Worm (Caenorhabditis elegans) whole organism, L2 larva: ENCODE data around the gene F43C11.1.
A peak's percentile ranks its signal among the peaks of the same experiment; 100 is the strongest.

Source experiments
- C34F6.9 ChIP-seq: fragments of 150-350 bp; optimal IDR thresholded peaks from 2 replicates; lab custom pipeline; 2014; ENCODE audit warnings: missing biosample characterization, missing genetic modification characterization
- F13H6.1 ChIP-seq: sonication (generic microtip); optimal IDR thresholded peaks from 2 replicates; lab custom pipeline; 2016; ENCODE audit warnings: missing genetic modification characterization, missing compliant biosample characterization
- R02D3.7 ChIP-seq: fragments of 150-350 bp; optimal IDR thresholded peaks from 2 replicates; lab custom pipeline; 2014; ENCODE audit warnings: missing biosample characterization, missing genetic modification characterization
- ZK546.5 ChIP-seq: sonication (generic microtip); optimal IDR thresholded peaks from 2 replicates; lab custom pipeline; 2017; ENCODE audit warnings: missing biosample characterization, missing genetic modification characterization
- alr-1 ChIP-seq: fragments of 150-350 bp; optimal IDR thresholded peaks from 2 replicates; lab custom pipeline; 2014; ENCODE audit warnings: missing biosample characterization, missing genetic modification characterization
- ceh-16 ChIP-seq: fragments of 150-350 bp; optimal IDR thresholded peaks from 2 replicates; lab custom pipeline; 2014; ENCODE audit warnings: missing biosample characterization, missing genetic modification characterization
- crh-2 ChIP-seq: sonication (generic microtip); optimal IDR thresholded peaks from 2 replicates; lab custom pipeline; 2017; ENCODE audit warnings: missing biosample characterization, missing genetic modification characterization
- dmd-4 ChIP-seq: sonication (generic microtip); optimal IDR thresholded peaks from 2 replicates; lab custom pipeline; 2017; ENCODE audit warnings: missing biosample characterization, missing genetic modification characterization
- egl-27 ChIP-seq: sonication (generic microtip); optimal IDR thresholded peaks from 3 replicates; lab custom pipeline; 2017; ENCODE audit warnings: missing biosample characterization, missing genetic modification reagents, missing genetic modification characterization
- elt-1 ChIP-seq: fragments of 150-350 bp; optimal IDR thresholded peaks from 2 replicates; lab custom pipeline; 2014; ENCODE audit warnings: missing biosample characterization, missing genetic modification characterization
- elt-3 ChIP-seq: sonication (generic microtip); optimal IDR thresholded peaks from 2 replicates; lab custom pipeline; 2017; ENCODE audit warnings: missing biosample characterization, missing genetic modification characterization
- fos-1 ChIP-seq: fragments of 150-350 bp; optimal IDR thresholded peaks from 2 replicates; lab custom pipeline; 2014; ENCODE audit warnings: missing biosample characterization, missing genetic modification characterization
- gmeb-1 ChIP-seq: fragments of 150-350 bp; optimal IDR thresholded peaks from 2 replicates; lab custom pipeline; 2014; ENCODE audit warnings: missing biosample characterization, missing genetic modification characterization
- lin-11 ChIP-seq: fragments of 150-350 bp; sonication (generic microtip); optimal IDR thresholded peaks from 2 replicates; lab custom pipeline; 2014; ENCODE audit warnings: missing biosample characterization, missing genetic modification characterization, inconsistent platforms, mixed read lengths
- lin-13 ChIP-seq: fragments of 150-350 bp; optimal IDR thresholded peaks from 2 replicates; lab custom pipeline; 2014; ENCODE audit warnings: missing biosample characterization, missing genetic modification reagents, missing genetic modification characterization
- lsy-2 ChIP-seq, 2 experiments: fragments of 150-350 bp in 1 of 2; sonication (generic microtip) in 1 of 2; optimal IDR thresholded peaks; 2 replicates each; lab custom pipeline; 2014 to 2017; ENCODE audit warnings: missing biosample characterization in 2 of 2, missing genetic modification characterization in 2 of 2
- mbf-1 ChIP-seq: sonication (generic microtip); optimal IDR thresholded peaks from 2 replicates; lab custom pipeline; 2017; ENCODE audit warnings: missing biosample characterization, missing genetic modification characterization
- mdl-1 ChIP-seq, 2 experiments: fragments of 150-350 bp in 1 of 2; sonication (generic microtip) in 1 of 2; optimal IDR thresholded peaks; 2 replicates each; lab custom pipeline; 2017; ENCODE audit warnings: missing biosample characterization in 2 of 2, missing genetic modification characterization in 2 of 2
- nhr-129 ChIP-seq: fragments of 150-350 bp; optimal IDR thresholded peaks from 2 replicates; lab custom pipeline; 2014; ENCODE audit warnings: missing biosample characterization, missing genetic modification characterization
- nhr-21 ChIP-seq: fragments of 150-350 bp; optimal IDR thresholded peaks from 2 replicates; lab custom pipeline; 2014; ENCODE audit warnings: missing biosample characterization, missing genetic modification characterization
- nhr-23 ChIP-seq: fragments of 150-350 bp; optimal IDR thresholded peaks from 2 replicates; lab custom pipeline; 2014; ENCODE audit warnings: missing biosample characterization, missing genetic modification reagents, missing genetic modification characterization
- nhr-25 ChIP-seq: fragments of 150-350 bp; sonication (generic microtip); optimal IDR thresholded peaks from 3 replicates; lab custom pipeline; 2014; ENCODE audit warnings: missing biosample characterization, missing genetic modification characterization
- nhr-6 ChIP-seq: fragments of 150-350 bp; optimal IDR thresholded peaks from 2 replicates; lab custom pipeline; 2014; ENCODE audit warnings: missing biosample characterization, missing genetic modification characterization
- skn-1 ChIP-seq: sonication (generic microtip); optimal IDR thresholded peaks from 2 replicates; lab custom pipeline; 2017; ENCODE audit warnings: missing biosample characterization, missing genetic modification characterization
- sma-3 ChIP-seq: sonication (generic microtip); optimal IDR thresholded peaks from 2 replicates; lab custom pipeline; 2016; ENCODE audit warnings: missing genetic modification reagents, missing genetic modification characterization, missing compliant biosample characterization
- sma-9 ChIP-seq, 2 experiments: fragments of 150-350 bp in 1 of 2; sonication (generic microtip) in 1 of 2; optimal IDR thresholded peaks; 2 replicates each; lab custom pipeline; 2014 to 2016; ENCODE audit warnings: missing genetic modification characterization in 2 of 2, mild to moderate bottlenecking in 1 of 2, missing biosample characterization in 1 of 2, missing compliant biosample characterization in 1 of 2, missing genetic modification reagents in 1 of 2, moderate library complexity in 1 of 2
- snpc-4 ChIP-seq: fragments of 150-350 bp; optimal IDR thresholded peaks from 2 replicates; lab custom pipeline; 2014; ENCODE audit warnings: missing biosample characterization, missing genetic modification characterization
- unc-55 ChIP-seq: fragments of 150-350 bp; sonication (generic microtip); optimal IDR thresholded peaks from 3 replicates; lab custom pipeline; 2014; ENCODE audit warnings: missing biosample characterization, missing genetic modification reagents, missing genetic modification characterization
- zag-1 ChIP-seq: fragments of 150-350 bp; optimal IDR thresholded peaks from 2 replicates; lab custom pipeline; 2014; ENCODE audit warnings: missing biosample characterization, missing genetic modification characterization
- ztf-1 ChIP-seq: fragments of 200-800 bp; sonication (Bioruptor generic); conservative IDR thresholded peaks from 2 replicates; pipeline ENCODE4 v1.3.6; 2022; ENCODE audit warnings: missing genetic modification characterization, missing compliant biosample characterization
- ztf-11 ChIP-seq: sonication (generic microtip); optimal IDR thresholded peaks from 2 replicates; lab custom pipeline; 2017; ENCODE audit warnings: missing biosample characterization, missing genetic modification characterization

The F43C11.1 gene

DNA sequence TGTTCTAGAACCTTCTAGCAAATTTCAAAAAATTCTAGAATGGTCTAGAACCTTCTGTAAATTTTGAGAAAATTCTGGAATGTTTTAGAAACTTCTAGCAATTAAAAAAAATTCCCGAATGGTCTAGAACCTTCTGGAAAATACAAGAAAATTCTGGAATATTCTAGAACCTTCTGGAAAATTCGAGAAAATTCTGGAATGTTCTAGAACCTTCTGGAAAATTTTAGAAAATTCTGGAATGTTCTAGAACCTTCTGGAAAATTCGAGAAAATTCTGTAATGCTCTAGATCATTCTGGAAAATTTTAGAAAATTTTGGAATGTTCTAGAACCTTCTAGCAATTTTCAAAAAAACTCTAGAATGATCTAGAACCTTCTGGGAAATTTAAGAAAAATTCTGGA lies 26.4 kb upstream of the F43C11.1 start:
- TF ChIP-seq C34F6.9, result no peak

DNA sequence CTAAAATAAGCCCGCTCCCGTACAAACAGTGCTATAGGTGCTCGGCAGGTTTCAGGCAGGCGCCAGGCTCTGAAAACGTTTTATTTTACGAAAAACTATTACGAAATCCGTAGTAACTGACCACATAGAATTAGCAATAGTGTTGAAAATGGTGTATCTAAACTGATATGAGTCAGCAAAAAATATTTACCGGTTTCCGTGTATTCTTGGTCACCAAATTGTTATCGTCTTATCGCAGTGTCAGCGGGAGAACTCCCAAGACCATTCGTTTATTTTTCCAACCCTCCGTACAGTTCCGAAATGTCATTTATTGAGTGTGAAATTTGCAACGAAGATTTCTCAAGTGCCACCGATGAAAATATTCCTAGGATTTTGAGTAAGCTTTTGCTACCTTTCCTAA lies 24.7 kb upstream of the F43C11.1 start, which contains the start of gene F43C11.8:
Gene F43C11.8 (plus strand): TSS at position 301 of the 400 bp plus-strand sequence.
- TF ChIP-seq snpc-4 (no peak), nhr-23 (tag; lab: Kevin White, UChicago) (no peak), nhr-25 (tag; lab: Kevin White, UChicago) (no peak), fos-1 (tag; lab: Kevin White, UChicago) (peak; percentile 1)

DNA sequence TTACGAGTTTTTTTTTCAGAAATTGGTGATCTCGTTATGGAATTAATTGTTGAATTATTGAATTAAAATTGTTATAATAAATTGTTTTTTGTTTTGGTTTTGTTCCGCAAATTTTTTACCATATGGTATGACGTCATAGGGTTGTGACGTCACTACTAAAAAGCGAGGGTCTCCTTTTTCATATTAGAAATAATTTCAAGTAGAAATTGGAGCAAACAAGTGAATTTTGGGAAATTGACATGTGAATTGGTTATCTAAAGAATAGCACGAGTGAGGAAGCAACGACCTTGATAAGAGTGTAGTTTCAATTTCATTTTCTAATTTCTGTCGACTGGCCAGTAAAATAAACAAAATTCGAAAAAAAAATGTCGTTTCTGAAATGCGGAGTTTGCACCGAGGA lies 21.3 kb upstream of the F43C11.1 start, which contains the start of gene F43C11.7:
Gene F43C11.7 (plus strand): TSS at position 326 of the 400 bp plus-strand sequence.
- TF ChIP-seq fos-1 (tag; lab: Kevin White, UChicago), result peak; percentile 60
- peak; percentile 26 for TF ChIP-seq gmeb-1 (tag; lab: Kevin White, UChicago)
- no peak for TF ChIP-seq elt-3
- TF ChIP-seq zag-1, result no peak

DNA sequence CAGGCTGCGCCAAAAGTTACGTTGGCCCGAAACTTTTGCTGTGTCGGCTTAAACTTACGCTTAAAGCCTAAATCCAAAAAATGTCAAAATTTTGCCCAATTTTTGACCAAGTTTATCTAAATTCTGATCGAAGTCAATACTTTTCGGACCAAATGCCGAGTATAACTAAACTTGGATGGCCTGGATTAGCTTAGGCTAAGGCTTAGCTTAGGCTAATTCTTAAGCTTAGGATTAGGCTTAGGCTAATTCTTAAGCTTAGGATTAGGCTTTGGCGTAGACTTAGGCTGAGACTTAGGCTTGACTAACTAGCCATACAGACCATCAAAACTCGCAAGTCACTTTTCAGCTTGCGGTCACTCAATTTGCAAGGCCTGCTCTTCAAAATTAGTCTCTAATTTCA lies 20.7 kb upstream of the F43C11.1 start:
- TF ChIP-seq mdl-1 (tag; optimal IDR thresholded peaks at IDR 0.05; lab: Kevin White, UChicago) (no peak), sma-9 (GFP tag; optimal IDR thresholded peaks at IDR 0.05; lab: Kevin White, UChicago) (no peak), sma-9 (tag; optimal IDR thresholded peaks at IDR 0.05; lab: Kevin White, UChicago) (no peak)

DNA sequence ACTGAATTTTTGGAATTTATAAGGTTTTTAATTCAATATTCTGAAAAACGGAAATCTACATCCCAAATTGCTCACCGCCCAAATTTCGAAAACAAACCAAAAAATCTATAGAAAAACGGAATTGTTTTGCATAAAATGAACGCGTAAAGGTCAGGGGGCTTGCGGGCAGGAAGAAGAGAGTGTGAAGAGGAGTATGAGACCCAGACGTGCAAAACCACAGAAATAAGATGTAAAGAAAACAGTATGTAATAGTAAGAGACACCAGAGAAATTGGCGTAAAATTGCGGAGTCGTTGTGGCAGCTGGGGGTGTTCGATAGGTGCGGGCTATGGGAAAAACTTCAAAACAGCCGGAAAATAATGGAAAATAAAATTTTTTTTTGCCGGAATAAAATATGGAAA lies 15.9 kb upstream of the F43C11.1 start:
- no peak for TF ChIP-seq F13H6.1 (tag; lab: Kevin White, UChicago)
- no peak for TF ChIP-seq nhr-6 (tag; lab: Kevin White, UChicago)
- TF ChIP-seq alr-1 (tag; lab: Kevin White, UChicago), result no peak
- TF ChIP-seq lsy-2 (tag; optimal IDR thresholded peaks at IDR 0.05; lab: Kevin White, UChicago), result peak in 1 of 2 experiments; percentile 38
- TF ChIP-seq unc-55 (GFP tag; lab: Kevin White, UChicago), result peak; percentile 26
- peak; percentile 14 for TF ChIP-seq crh-2
- TF ChIP-seq, all 48 proteins: peak for 3

DNA sequence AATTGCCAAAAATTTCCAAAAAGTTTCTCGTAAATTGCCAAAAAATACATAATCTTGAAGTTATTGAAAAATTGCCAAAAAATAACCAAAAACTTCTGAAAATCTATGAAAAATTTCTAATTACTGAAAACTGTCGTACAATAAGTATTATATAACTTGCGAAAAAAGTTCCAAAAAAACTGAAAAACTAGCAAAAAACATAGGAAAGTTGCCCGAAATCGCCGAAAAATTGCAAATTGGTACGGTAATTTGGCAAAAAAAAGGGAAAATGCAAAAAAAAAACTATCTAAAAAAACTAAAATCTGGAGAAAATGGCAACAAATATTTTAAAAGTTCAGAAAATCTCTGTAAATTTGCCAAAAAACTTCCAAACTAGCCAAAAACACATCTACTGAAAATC lies 15.4 kb upstream of the F43C11.1 start, which contains the start of gene enri-1:
Gene enri-1 (minus strand): TSS at position 101 of the 400 bp plus-strand sequence.
- TF ChIP-seq nhr-25 (tag; lab: Kevin White, UChicago) (no peak), ztf-1 (GFP tag; lab: Robert Waterston, UW) (no peak), mbf-1 (tag; lab: Kevin White, UChicago) (no peak), ztf-11 (no peak), nhr-6 (tag; lab: Kevin White, UChicago) (no peak), sma-3 (GFP tag; lab: Kevin White, UChicago) (no peak), nhr-21 (no peak), elt-1 (tag; lab: Kevin White, UChicago) (no peak), mdl-1 (tag; optimal IDR thresholded peaks at IDR 0.05; lab: Kevin White, UChicago) (no peak), dmd-4 (no peak), ZK546.5 (tag; lab: Kevin White, UChicago) (no peak), C34F6.9 (no peak), lin-13 (GFP tag; lab: Kevin White, UChicago) (no peak), ceh-16 (tag; lab: Kevin White, UChicago) (no peak), alr-1 (tag; lab: Kevin White, UChicago) (no peak)

DNA sequence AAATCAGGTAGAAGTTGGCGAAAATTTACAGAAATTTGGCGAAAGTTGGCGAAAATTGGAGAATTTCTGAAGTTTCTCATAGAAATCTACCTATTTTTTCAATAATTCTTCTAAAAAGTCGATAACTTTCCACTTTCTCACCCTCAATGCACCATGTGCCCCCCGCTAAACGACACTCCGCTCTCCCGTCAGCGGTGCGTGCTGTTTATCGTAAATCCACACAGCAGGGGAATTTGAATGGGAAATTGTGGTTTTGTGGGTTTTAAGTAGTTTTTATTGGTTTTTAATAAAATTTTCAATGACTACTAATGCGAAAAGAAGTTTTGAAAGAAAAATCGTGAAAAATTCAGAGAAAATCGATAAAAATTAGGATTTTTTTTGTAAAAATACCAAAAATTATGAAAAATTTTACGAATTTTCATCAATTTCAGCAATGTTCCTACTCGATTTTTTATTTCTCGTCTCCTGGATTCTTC lies 14.9 kb upstream of the F43C11.1 start, which contains the start of gene F43C11.6:
Gene F43C11.6 (plus strand): TSS at position 426 of the 476 bp plus-strand sequence.
- TF ChIP-seq crh-2 (peak; percentile 9), mbf-1 (tag; lab: Kevin White, UChicago) (no peak), unc-55 (GFP tag; lab: Kevin White, UChicago) (peak; percentile 62), C34F6.9 (peak; percentile 16), lsy-2 (tag; optimal IDR thresholded peaks at IDR 0.05; lab: Kevin White, UChicago) (peak in 1 of 2 experiments; percentile 61), egl-27 (no peak), elt-3 (no peak), R02D3.7 (tag; lab: Kevin White, UChicago) (peak; percentile 69), lin-11 (no peak), skn-1 (tag; lab: Kevin White, UChicago) (no peak), nhr-129 (peak; percentile 13), nhr-25 (tag; lab: Kevin White, UChicago) (no peak), mdl-1 (tag; optimal IDR thresholded peaks at IDR 0.05; lab: Kevin White, UChicago) (no peak), lin-13 (GFP tag; lab: Kevin White, UChicago) (peak; percentile 42)
